Fruit fly (Drosophila melanogaster): ENCODE data around the gene CG6055.

DNA sequence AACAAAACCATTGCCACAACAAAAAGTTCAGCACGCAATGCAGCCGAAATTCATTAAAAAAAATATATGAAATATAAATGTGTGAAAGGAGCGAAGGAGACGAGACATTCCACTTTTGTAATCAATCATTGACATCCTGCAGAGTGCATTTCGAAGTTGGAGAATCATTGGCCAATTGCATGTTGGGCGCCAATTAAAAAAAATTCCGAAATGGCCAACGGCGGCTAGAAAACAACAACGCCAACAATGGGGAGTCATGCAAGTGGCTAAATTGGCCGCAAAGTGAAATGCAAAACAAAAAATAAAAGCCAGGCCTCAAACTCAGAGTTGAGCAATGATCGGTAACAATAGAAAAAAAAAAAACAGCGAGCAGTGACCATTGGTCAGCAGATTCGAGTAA, 42.1 kb downstream of the CG6055 start:
- TF ChIP-seq kay (GFP tag; ENCODE audit: borderline replicate concordance) (no peak), CG14711 (tag; optimal IDR thresholded peaks at IDR 0.05) (no peak), CG7101 (tag; optimal IDR thresholded peaks at IDR 0.05) (no peak)
